Worm (Caenorhabditis elegans): ENCODE results near the gene Y57G11C.3.
A peak's percentile ranks its signal among the peaks of the same experiment; 100 is the strongest.

The Y57G11C.3 gene

ce11 chrIV:14793900-14794624 lies 26.1 kb downstream of the Y57G11C.3 start (continued):
- no peak for TF ChIP-seq elt-4 (tag; optimal IDR thresholded peaks at IDR 0.05)
- no peak for TF ChIP-seq ceh-22 (tag; optimal IDR thresholded peaks at IDR 0.05)
- peak; percentile 21 for TF ChIP-seq hlh-30 (tag; optimal IDR thresholded peaks at IDR 0.05; ENCODE audit: insufficient read depth)
- TF ChIP-seq K02D7.2 (tag; optimal IDR thresholded peaks at IDR 0.05), result no peak
- no peak for TF ChIP-seq ztf-16 (tag; optimal IDR thresholded peaks at IDR 0.05)
- TF ChIP-seq pat-9 (tag; optimal IDR thresholded peaks at IDR 0.05), result no peak
- TF ChIP-seq pha-2 (tag; optimal IDR thresholded peaks at IDR 0.05), result peak; percentile 27
- no peak for TF ChIP-seq pqm-1 (tag; optimal IDR thresholded peaks at IDR 0.05)
- no peak for TF ChIP-seq eyg-1 (tag; optimal IDR thresholded peaks at IDR 0.05)
- TF ChIP-seq ceh-30 (tag; optimal IDR thresholded peaks at IDR 0.05), result no peak
- no peak for TF ChIP-seq hlh-13 (GFP tag; optimal IDR thresholded peaks at IDR 0.05)

ce11 chrIV:14795918-14796488 lies 28.0 kb downstream of the Y57G11C.3 start, which contains the start of gene coq-3:
Gene coq-3, minus strand, starts transcription at chrIV:14796324.
- no peak for TF ChIP-seq sdc-2 (tag; optimal IDR thresholded peaks at IDR 0.05)
- TF ChIP-seq ref-2 (tag; optimal IDR thresholded peaks at IDR 0.05), result no peak
- TF ChIP-seq unc-42 (tag; optimal IDR thresholded peaks at IDR 0.05), result no peak
- no peak for TF ChIP-seq pha-2 (tag; optimal IDR thresholded peaks at IDR 0.05)
- no peak for TF ChIP-seq sox-2 (GFP tag; IDR thresholded peaks at IDR 0.05)
- TF ChIP-seq nhr-232 (tag; optimal IDR thresholded peaks at IDR 0.05), result no peak
- TF ChIP-seq sox-4 (tag; optimal IDR thresholded peaks at IDR 0.05), result no peak
- TF ChIP-seq npax-4 (tag; optimal IDR thresholded peaks at IDR 0.05), result no peak
- TF ChIP-seq hlh-6 (tag; optimal IDR thresholded peaks at IDR 0.05), result no peak
- TF ChIP-seq tbx-7 (tag; optimal IDR thresholded peaks at IDR 0.05), result no peak
- no peak for TF ChIP-seq Y22D7AL.16 (tag; optimal IDR thresholded peaks at IDR 0.05)
- TF ChIP-seq fkh-10 (GFP tag; optimal IDR thresholded peaks at IDR 0.05), result no peak
- TF ChIP-seq nhr-11 (tag; optimal IDR thresholded peaks at IDR 0.05), result no peak
- no peak for TF ChIP-seq pha-4 (tag; optimal IDR thresholded peaks at IDR 0.05)
- no peak for TF ChIP-seq nfya-1 (tag; optimal IDR thresholded peaks at IDR 0.05)

- no peak for TF ChIP-seq pha-2 (tag; optimal IDR thresholded peaks at IDR 0.05)
- TF ChIP-seq ref-2 (tag; optimal IDR thresholded peaks at IDR 0.05), result no peak
- TF ChIP-seq hlh-6 (tag; optimal IDR thresholded peaks at IDR 0.05), result no peak
- no peak for TF ChIP-seq elt-2 (tag; optimal IDR thresholded peaks at IDR 0.05)
- TF ChIP-seq nfya-1 (tag; optimal IDR thresholded peaks at IDR 0.05), result peak; percentile 16
- no peak for TF ChIP-seq zip-5 (tag; optimal IDR thresholded peaks at IDR 0.05)
- TF ChIP-seq unc-55 (GFP tag; optimal IDR thresholded peaks at IDR 0.05), result no peak
- TF ChIP-seq T23F11.4 (GFP tag; optimal IDR thresholded peaks at IDR 0.05), result no peak
Observed at ce11 chrIV:14797354-14797753, 29.4 kb downstream of the Y57G11C.3 start, which contains the start of the genes Y57G11C.1147 and nuo-3. Gene Y57G11C.1147, minus strand, starts transcription at chrIV:14797514. Gene nuo-3, minus strand, starts transcription at chrIV:14797544.

ce11 chrIV:14797849-14798248 lies 29.8 kb downstream of the Y57G11C.3 start, which contains the start of gene arl-8:
Gene arl-8, plus strand, starts transcription at chrIV:14798149.
- TF ChIP-seq nhr-232 (tag; optimal IDR thresholded peaks at IDR 0.05) (no peak), ttx-3 (tag; optimal IDR thresholded peaks at IDR 0.05) (no peak), T23F11.4 (GFP tag; optimal IDR thresholded peaks at IDR 0.05) (no peak), gmeb-2 (tag; optimal IDR thresholded peaks at IDR 0.05) (no peak)

- TF ChIP-seq ztf-16 (tag; optimal IDR thresholded peaks at IDR 0.05) (no peak), nhr-11 (tag; optimal IDR thresholded peaks at IDR 0.05) (no peak), odd-2 (tag; optimal IDR thresholded peaks at IDR 0.05) (no peak), ceh-14 (tag; optimal IDR thresholded peaks at IDR 0.05) (no peak), ceh-34 (tag; optimal IDR thresholded peaks at IDR 0.05) (no peak)
Observed at ce11 chrIV:14799186-14799585, 31.2 kb downstream of the Y57G11C.3 start, which contains the start of gene Y57G11C.14. Gene Y57G11C.14, plus strand, starts transcription at chrIV:14799311.
